ENCODE assay signal across 1 worm cellular context in the genomic region with DNA sequence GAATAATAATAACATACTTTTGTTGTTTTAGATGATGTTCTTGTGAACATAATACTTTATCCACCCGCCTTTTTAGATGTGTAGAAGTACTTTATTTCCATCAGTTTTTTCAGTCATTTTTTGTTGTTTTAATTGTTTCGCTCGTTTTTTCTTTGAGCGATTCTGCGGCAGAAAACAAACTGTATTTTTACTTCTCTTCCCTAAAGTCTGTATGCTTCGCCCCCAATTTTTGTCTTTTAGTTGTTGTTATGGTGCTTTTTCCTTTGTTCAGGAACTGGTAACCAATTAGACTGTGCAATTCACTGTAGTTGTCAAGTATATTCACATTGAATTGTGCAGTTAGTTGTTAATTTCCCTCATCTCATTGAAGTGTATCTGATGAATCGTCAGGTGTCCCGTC.
TF ChIP-seq lines count a peak whose summit lies in the region.

No protein-coding gene starts in this region.

TF ChIP-seq in whole organism, young adult, 124 proteins besides CTCF, POLR2A, EP300 and RAD21 (continued from another document):
- TF ChIP-seq ekl-4 (GFP tag; IDR thresholded peaks at IDR 0.05; lab: Robert Waterston, UW) (peak; percentile 48; the same call in 1 of the 2 replicates), lsl-1 (GFP tag; optimal IDR thresholded peaks at IDR 0.05; lab: Kevin White, UChicago) (peak; percentile 17), B0261.1 (tag; optimal IDR thresholded peaks at IDR 0.05; lab: Kevin White, UChicago) (no peak), ztf-3 (GFP tag; optimal IDR thresholded peaks at IDR 0.05; lab: Kevin White, UChicago) (no peak), F10E7.11 (tag; optimal IDR thresholded peaks at IDR 0.05; lab: Kevin White, UChicago) (peak; percentile 64), lsy-27 (tag; optimal IDR thresholded peaks at IDR 0.05; lab: Kevin White, UChicago; ENCODE audit: borderline replicate concordance, insufficient read depth) (no peak), tbx-9 (tag; optimal IDR thresholded peaks at IDR 0.05; lab: Kevin White, UChicago; ENCODE audit: borderline replicate concordance) (peak; percentile 32), xnd-1 (tag; optimal IDR thresholded peaks at IDR 0.05; lab: Kevin White, UChicago) (no peak), ztf-28 (GFP tag; IDR thresholded peaks at IDR 0.05; lab: Robert Waterston, UW) (no peak), lin-35 (GFP tag; optimal IDR thresholded peaks at IDR 0.05; lab: Kevin White, UChicago) (no peak), D2030.7 (GFP tag; IDR thresholded peaks at IDR 0.05; lab: Robert Waterston, UW) (no peak; the same call in 1 of the 2 replicates), madf-3 (GFP tag; IDR thresholded peaks at IDR 0.05; lab: Robert Waterston, UW) (no peak), rcor-1 (GFP tag; IDR thresholded peaks at IDR 0.05; lab: Robert Waterston, UW) (no peak), aptf-2 (GFP tag; conservative IDR thresholded peaks at IDR 0.05; lab: Robert Waterston, UW) (no peak), mcd-1 (GFP tag; IDR thresholded peaks at IDR 0.05; lab: Robert Waterston, UW) (no peak), B0336.3 (GFP tag; IDR thresholded peaks at IDR 0.05; lab: Robert Waterston, UW) (peak; percentile 82; the same call in 1 of the 2 replicates), tbp1 (GFP tag; optimal IDR thresholded peaks at IDR 0.05; lab: Kevin White, UChicago) (peak; percentile 29), hlh-12 (tag; optimal IDR thresholded peaks at IDR 0.05; lab: Kevin White, UChicago) (no peak), lir-1 (GFP tag; conservative IDR thresholded peaks at IDR 0.05; lab: Robert Waterston, UW) (no peak), madf-6 (GFP tag; IDR thresholded peaks at IDR 0.05; lab: Robert Waterston, UW) (peak; percentile 46), hlh-26 (GFP tag; conservative IDR thresholded peaks at IDR 0.05; lab: Robert Waterston, UW) (no peak), zim-3 (tag; optimal IDR thresholded peaks at IDR 0.05; lab: Kevin White, UChicago) (no peak), Y56A3A.18 (GFP tag; IDR thresholded peaks at IDR 0.05; lab: Robert Waterston, UW) (0 out of 2 replicates have a peak, but pooled peaks have one; percentile 71), ceh-91 (GFP tag; IDR thresholded peaks at IDR 0.05; lab: Robert Waterston, UW) (no peak), C06A6.2 (GFP tag; conservative IDR thresholded peaks at IDR 0.05; lab: Robert Waterston, UW) (no peak), mel-28 (tag; optimal IDR thresholded peaks at IDR 0.05; lab: Kevin White, UChicago; ENCODE audit: borderline replicate concordance) (no peak), nfyb-1 (GFP tag; IDR thresholded peaks at IDR 0.05; lab: Robert Waterston, UW) (peak; percentile 58), ztf-6 (GFP tag; IDR thresholded peaks at IDR 0.05; lab: Robert Waterston, UW) (no peak), dox-1 (GFP tag; IDR thresholded peaks at IDR 0.05; lab: Robert Waterston, UW) (no peak), let-607 (tag; optimal IDR thresholded peaks at IDR 0.05; lab: Kevin White, UChicago) (no peak), hmg-20 (GFP tag; IDR thresholded peaks at IDR 0.05; lab: Robert Waterston, UW) (no peak), aptf-3 (GFP tag; IDR thresholded peaks at IDR 0.05; lab: Robert Waterston, UW) (0 out of 2 replicates have a peak, but pooled peaks have one; percentile 66), ceh-100 (GFP tag; IDR thresholded peaks at IDR 0.05; lab: Robert Waterston, UW) (no peak), let-526 (GFP tag; IDR thresholded peaks at IDR 0.05; lab: Robert Waterston, UW) (no peak), ets-4 (GFP tag; optimal IDR thresholded peaks at IDR 0.05; lab: Kevin White, UChicago) (no peak), lin-26 (GFP tag; IDR thresholded peaks at IDR 0.05; lab: Robert Waterston, UW) (no peak), F52B5.7 (tag; optimal IDR thresholded peaks at IDR 0.05; lab: Kevin White, UChicago) (no peak), repo-1 (tag; optimal IDR thresholded peaks at IDR 0.05; lab: Kevin White, UChicago) (no peak), dpl-1 (GFP tag; optimal IDR thresholded peaks at IDR 0.05; lab: Kevin White, UChicago) (no peak), unc-130 (GFP tag; optimal IDR thresholded peaks at IDR 0.05; lab: Kevin White, UChicago) (peak; percentile 9), ccch-3 (GFP tag; optimal IDR thresholded peaks at IDR 0.05; lab: Kevin White, UChicago) (no peak), ztf-22 (GFP tag; optimal IDR thresholded peaks at IDR 0.05; lab: Kevin White, UChicago) (no peak), nhr-80 (tag; optimal IDR thresholded peaks at IDR 0.05; lab: Kevin White, UChicago) (no peak), snpc-4 (GFP tag; optimal IDR thresholded peaks at IDR 0.05; lab: Kevin White, UChicago) (peak; percentile 49), snpc-4 (tag; optimal IDR thresholded peaks at IDR 0.05; lab: Kevin White, UChicago) (peak in 2 of 4 experiments; percentile 44 to 69), him-1 (tag; optimal IDR thresholded peaks at IDR 0.05; lab: Kevin White, UChicago) (no peak), lin-54 (GFP tag; optimal IDR thresholded peaks at IDR 0.05; lab: Kevin White, UChicago) (peak; percentile 31), efl-1 (GFP tag; optimal IDR thresholded peaks at IDR 0.05; lab: Kevin White, UChicago) (no peak), F55B11.4 (tag; optimal IDR thresholded peaks at IDR 0.05; lab: Kevin White, UChicago; ENCODE audit: borderline replicate concordance, insufficient read depth) (no peak), F57C9.4 (tag; optimal IDR thresholded peaks at IDR 0.05; lab: Kevin White, UChicago) (peak; percentile 67), rpc-1 (optimal IDR thresholded peaks at IDR 0.05; lab: Kevin White, UChicago) (no peak), rpc-1 (tag; optimal IDR thresholded peaks at IDR 0.05; lab: Kevin White, UChicago) (no peak), egrh-3 (GFP tag; IDR thresholded peaks at IDR 0.05; lab: Robert Waterston, UW) (no peak), madf-10 (tag; optimal IDR thresholded peaks at IDR 0.05; lab: Kevin White, UChicago) (no peak), T26A5.8 (tag; optimal IDR thresholded peaks at IDR 0.05; lab: Kevin White, UChicago) (peak; percentile 61), chd-7 (tag; optimal IDR thresholded peaks at IDR 0.05; lab: Kevin White, UChicago) (peak; percentile 46), nfya-2 (GFP tag; IDR thresholded peaks at IDR 0.05; lab: Robert Waterston, UW) (no peak), rec-8 (tag; optimal IDR thresholded peaks at IDR 0.05; lab: Kevin White, UChicago) (peak in 1 of 2 experiments; percentile 37), athp-1 (tag; optimal IDR thresholded peaks at IDR 0.05; lab: Kevin White, UChicago) (peak; percentile 39), somi-1 (GFP tag; optimal IDR thresholded peaks at IDR 0.05; lab: Kevin White, UChicago) (no peak), cebp-2 (GFP tag; IDR thresholded peaks at IDR 0.05; lab: Robert Waterston, UW) (0 out of 2 replicates have a peak, but pooled peaks have one; percentile 39), bed-1 (GFP tag; IDR thresholded peaks at IDR 0.05; lab: Robert Waterston, UW) (no peak), snpc-1.1 (tag; optimal IDR thresholded peaks at IDR 0.05; lab: Kevin White, UChicago; ENCODE audit: insufficient read depth) (no peak), K12H6.12 (tag; optimal IDR thresholded peaks at IDR 0.05; lab: Kevin White, UChicago) (no peak), hsf-1 (GFP tag; IDR thresholded peaks at IDR 0.05; lab: Robert Waterston, UW) (peak; percentile 27), pha-4 (tag; optimal IDR thresholded peaks at IDR 0.05; lab: Kevin White, UChicago) (no peak), unc-62 (GFP tag; optimal IDR thresholded peaks at IDR 0.05; lab: Kevin White, UChicago) (no peak), B0035.1 (tag; optimal IDR thresholded peaks at IDR 0.05; lab: Kevin White, UChicago) (no peak), nfya-1 (tag; optimal IDR thresholded peaks at IDR 0.05; lab: Kevin White, UChicago; ENCODE audit: borderline replicate concordance, insufficient read depth) (no peak), mes-4 (tag; optimal IDR thresholded peaks at IDR 0.05; lab: Kevin White, UChicago) (no peak), Y53G8AR.9 (GFP tag; conservative IDR thresholded peaks at IDR 0.05; lab: Robert Waterston, UW) (peak; percentile 40; the same call in 1 of the 2 replicates), ceh-40 (GFP tag; IDR thresholded peaks at IDR 0.05; lab: Robert Waterston, UW) (peak; percentile 30; the same call in 1 of the 2 replicates), tlf-1 (GFP tag; optimal IDR thresholded peaks at IDR 0.05; lab: Kevin White, UChicago) (no peak)
